Fruit fly (Drosophila melanogaster) whole organism, embryonic: ENCODE measurements around the gene mAChR-B.

ENCODE experiments used
- Asciz ChIP-seq: fragments of 200-800 bp; sonication (Bioruptor generic); optimal IDR thresholded peaks from 2 replicates; lab custom pipeline; 2017; ENCODE audit warnings: missing biosample characterization, mild to moderate bottlenecking, missing genetic modification characterization, missing genetic modification reagents
- BEAF-32 ChIP-seq: fragments of 200-800 bp; sonication (Bioruptor generic); optimal IDR thresholded peaks from 3 replicates; lab custom pipeline; 2017; ENCODE audit warnings: missing biosample characterization, missing genetic modification characterization, mild to moderate bottlenecking, moderate library complexity, missing genetic modification reagents
- Bdp1 ChIP-seq: fragments of 200-800 bp; sonication (Bioruptor generic); optimal IDR thresholded peaks from 3 replicates; lab custom pipeline; 2016; ENCODE audit warnings: missing biosample characterization, missing genetic modification characterization
- BtbVII ChIP-seq: fragments of 200-800 bp; sonication (Bioruptor generic); optimal IDR thresholded peaks from 3 replicates; lab custom pipeline; 2017; ENCODE audit warnings: missing biosample characterization, mild to moderate bottlenecking, missing genetic modification characterization
- CG11504 ChIP-seq: fragments of 200-800 bp; sonication (Bioruptor generic); optimal IDR thresholded peaks from 3 replicates; lab custom pipeline; 2019; ENCODE audit warnings: missing biosample characterization, mild to moderate bottlenecking, missing genetic modification characterization, moderate library complexity
- CG12155 ChIP-seq: fragments of 200-800 bp; sonication (Bioruptor generic); optimal IDR thresholded peaks from 3 replicates; lab custom pipeline; 2016; ENCODE audit warnings: missing biosample characterization, missing genetic modification characterization
- CG14014 ChIP-seq: fragments of 200-800 bp; sonication (Bioruptor generic); IDR thresholded peaks from 2 replicates; pipeline ENCODE4 v1.3.6; 2022; ENCODE audit warnings: missing biosample characterization, missing genetic modification characterization
- CG14667 ChIP-seq: fragments of 200-800 bp; sonication (Bioruptor generic); IDR thresholded peaks from 2 replicates; pipeline ENCODE4 v1.3.6; 2022; ENCODE audit warnings: missing biosample characterization, missing genetic modification characterization
- CG16863 ChIP-seq: fragments of 200-800 bp; sonication (Bioruptor generic); optimal IDR thresholded peaks from 3 replicates; lab custom pipeline; 2016; ENCODE audit warnings: missing biosample characterization, missing genetic modification characterization
- CG17361 ChIP-seq: fragments of 200-800 bp; sonication (Bioruptor generic); IDR thresholded peaks from 3 replicates; pipeline ENCODE4 v1.3.6; 2022; ENCODE audit warnings: missing biosample characterization, missing genetic modification characterization
- CG1832 ChIP-seq: fragments of 200-800 bp; sonication (Bioruptor generic); optimal IDR thresholded peaks from 2 replicates; lab custom pipeline; 2017; ENCODE audit warnings: missing biosample characterization, mild to moderate bottlenecking, missing genetic modification characterization, inconsistent platforms
- CG18476 ChIP-seq: fragments of 200-800 bp; sonication (Bioruptor generic); optimal IDR thresholded peaks from 2 replicates; lab custom pipeline; 2016; ENCODE audit warnings: missing biosample characterization, mild to moderate bottlenecking, missing genetic modification characterization
- CG30020 ChIP-seq: fragments of 200-800 bp; optimal IDR thresholded peaks from 2 replicates; lab custom pipeline; 2019; ENCODE audit warnings: missing biosample characterization, mild to moderate bottlenecking, missing genetic modification characterization, moderate library complexity
- CG31365 ChIP-seq: fragments of 200-800 bp; sonication (Bioruptor generic); optimal IDR thresholded peaks from 2 replicates; lab custom pipeline; 2018; ENCODE audit warnings: missing biosample characterization, mild to moderate bottlenecking, missing genetic modification characterization
- CG32772 ChIP-seq: fragments of 200-800 bp; sonication (Bioruptor generic); IDR thresholded peaks from 2 replicates; pipeline ENCODE4 v1.3.6; 2022; ENCODE audit warnings: missing biosample characterization, missing genetic modification characterization
- CG3407 ChIP-seq: fragments of 200-800 bp; sonication (Bioruptor generic); optimal IDR thresholded peaks from 2 replicates; lab custom pipeline; 2018; ENCODE audit warnings: missing biosample characterization, mild to moderate bottlenecking, missing genetic modification characterization
- CG4730 ChIP-seq: fragments of 200-800 bp; sonication (Bioruptor generic); IDR thresholded peaks from 2 replicates; pipeline ENCODE4 v1.3.6; 2022; ENCODE audit warnings: missing biosample characterization, missing genetic modification characterization
- CG6654 ChIP-seq: fragments of 200-800 bp; sonication (Bioruptor generic); optimal IDR thresholded peaks from 2 replicates; lab custom pipeline; 2017; ENCODE audit warnings: missing biosample characterization, mild to moderate bottlenecking, missing genetic modification characterization
- CG7963 ChIP-seq: fragments of 200-800 bp; sonication (Bioruptor generic); IDR thresholded peaks from 3 replicates; pipeline ENCODE4 v1.3.6; 2022; ENCODE audit warnings: missing biosample characterization, missing genetic modification characterization; ENCODE audit not compliant: partially characterized antibody
- CG8089 ChIP-seq: fragments of 200-800 bp; sonication (Bioruptor generic); optimal IDR thresholded peaks from 3 replicates; lab custom pipeline; 2016; ENCODE audit warnings: missing biosample characterization, missing genetic modification characterization
- Deaf1 ChIP-seq: fragments of 200-800 bp; optimal IDR thresholded peaks from 3 replicates; lab custom pipeline; 2019; ENCODE audit warnings: missing biosample characterization, mild to moderate bottlenecking, missing genetic modification characterization, moderate library complexity
- Elba2 ChIP-seq: fragments of 200-800 bp; sonication (Bioruptor generic); optimal IDR thresholded peaks from 3 replicates; lab custom pipeline; 2016; ENCODE audit warnings: missing biosample characterization, missing genetic modification characterization
- Fer2 ChIP-seq: fragments of 200-800 bp; sonication (Bioruptor generic); optimal IDR thresholded peaks from 2 replicates; lab custom pipeline; 2018; ENCODE audit warnings: missing biosample characterization, mild to moderate bottlenecking, missing genetic modification characterization, moderate library complexity
- HLH54F ChIP-seq: fragments of 200-800 bp; sonication (Bioruptor generic); optimal IDR thresholded peaks from 3 replicates; lab custom pipeline; 2016; ENCODE audit warnings: missing biosample characterization, missing genetic modification characterization
- MESR4 ChIP-seq: fragments of 200-800 bp; sonication (Bioruptor generic); optimal IDR thresholded peaks from 2 replicates; lab custom pipeline; 2018; ENCODE audit warnings: missing biosample characterization, mild to moderate bottlenecking, missing genetic modification characterization, moderate library complexity
- NFAT ChIP-seq: fragments of 200-800 bp; sonication (Bioruptor generic); IDR thresholded peaks from 2 replicates; pipeline ENCODE4 v1.3.6; 2022; ENCODE audit warnings: missing biosample characterization, missing genetic modification characterization
- NK7.1 ChIP-seq: fragments of 200-800 bp; sonication (Bioruptor generic); optimal IDR thresholded peaks from 3 replicates; lab custom pipeline; 2016; ENCODE audit warnings: missing biosample characterization, missing genetic modification characterization
- Neu2 ChIP-seq: fragments of 200-800 bp; sonication (Bioruptor generic); optimal IDR thresholded peaks from 3 replicates; lab custom pipeline; 2016; ENCODE audit warnings: missing biosample characterization, missing genetic modification characterization, borderline replicate concordance
- NfI ChIP-seq: fragments of 200-800 bp; sonication (Bioruptor generic); optimal IDR thresholded peaks from 3 replicates; lab custom pipeline; 2018; ENCODE audit warnings: missing biosample characterization, mild to moderate bottlenecking, missing genetic modification characterization, moderate library complexity
- Oaz ChIP-seq: fragments of 200-800 bp; sonication (Bioruptor generic); IDR thresholded peaks from 2 replicates; pipeline ENCODE4 v1.3.6; 2022; ENCODE audit warnings: missing biosample characterization, missing genetic modification characterization
- ac ChIP-seq: fragments of 200-800 bp; sonication (Bioruptor generic); optimal IDR thresholded peaks from 3 replicates; lab custom pipeline; 2017; ENCODE audit warnings: missing biosample characterization, mild to moderate bottlenecking, missing genetic modification characterization
- amos ChIP-seq: fragments of 200-800 bp; sonication (Bioruptor generic); IDR thresholded peaks from 2 replicates; pipeline ENCODE4 v1.3.6; 2022; ENCODE audit warnings: missing biosample characterization, missing genetic modification characterization; ENCODE audit not compliant: partially characterized antibody
- ash1 ChIP-seq: fragments of 200-800 bp; sonication (Bioruptor generic); optimal IDR thresholded peaks from 2 replicates; lab custom pipeline; 2018; ENCODE audit warnings: missing biosample characterization, mild to moderate bottlenecking, missing genetic modification characterization
- chm ChIP-seq: fragments of 200-800 bp; sonication (Bioruptor generic); IDR thresholded peaks from 2 replicates; pipeline ENCODE4 v1.3.6; 2022; ENCODE audit warnings: missing biosample characterization, missing genetic modification characterization
- croc ChIP-seq: fragments of 200-800 bp; sonication (Bioruptor generic); conservative IDR thresholded peaks from 3 replicates; pipeline ENCODE4 v1.3.6; 2022; ENCODE audit warnings: missing biosample characterization, missing genetic modification characterization
- eyg ChIP-seq: fragments of 200-800 bp; sonication (Bioruptor generic); optimal IDR thresholded peaks from 3 replicates; lab custom pipeline; 2016; ENCODE audit warnings: missing biosample characterization, missing genetic modification characterization
- gro ChIP-seq: fragments of 200-800 bp; sonication (Bioruptor generic); optimal IDR thresholded peaks from 2 replicates; lab custom pipeline; 2016; ENCODE audit warnings: missing biosample characterization, missing genetic modification characterization
- kah ChIP-seq: fragments of 200-800 bp; sonication (Bioruptor generic); optimal IDR thresholded peaks from 2 replicates; lab custom pipeline; 2018; ENCODE audit warnings: missing biosample characterization, mild to moderate bottlenecking, missing genetic modification characterization
- mld ChIP-seq: fragments of 200-800 bp; sonication (Bioruptor generic); IDR thresholded peaks from 3 replicates; pipeline ENCODE4 v1.3.6; 2022; ENCODE audit warnings: missing biosample characterization, missing genetic modification characterization; ENCODE audit not compliant: partially characterized antibody
- oc ChIP-seq: fragments of 200-800 bp; sonication (Bioruptor generic); optimal IDR thresholded peaks from 2 replicates; lab custom pipeline; 2018; ENCODE audit warnings: missing biosample characterization, mild to moderate bottlenecking, missing genetic modification characterization, moderate library complexity
- odd ChIP-seq: fragments of 200-800 bp; sonication (Bioruptor generic); optimal IDR thresholded peaks from 2 replicates; lab custom pipeline; 2017; ENCODE audit warnings: missing biosample characterization, mild to moderate bottlenecking, missing genetic modification characterization
- pnt ChIP-seq: fragments of 200-800 bp; sonication (Bioruptor generic); optimal IDR thresholded peaks from 3 replicates; lab custom pipeline; 2016; ENCODE audit warnings: missing biosample characterization, missing genetic modification characterization
- repo ChIP-seq: fragments of 200-800 bp; sonication (Bioruptor generic); optimal IDR thresholded peaks from 2 replicates; lab custom pipeline; 2016; ENCODE audit warnings: missing biosample characterization, missing genetic modification characterization
- sd ChIP-seq: fragments of 200-800 bp; sonication (Bioruptor generic); optimal IDR thresholded peaks from 3 replicates; lab custom pipeline; 2018; ENCODE audit warnings: missing biosample characterization, mild to moderate bottlenecking, missing genetic modification characterization, moderate library complexity
- ssp ChIP-seq: fragments of 200-800 bp; sonication (Bioruptor generic); IDR thresholded peaks from 2 replicates; pipeline ENCODE4 v1.3.6; 2022; ENCODE audit warnings: missing biosample characterization, missing genetic modification characterization
- tup ChIP-seq: fragments of 200-800 bp; sonication (Bioruptor generic); optimal IDR thresholded peaks from 2 replicates; lab custom pipeline; 2016; ENCODE audit warnings: missing biosample characterization, mild to moderate bottlenecking, missing genetic modification characterization, moderate library complexity
- vnd ChIP-seq: fragments of 200-800 bp; sonication (Bioruptor generic); IDR thresholded peaks from 3 replicates; pipeline ENCODE4 v1.3.6; 2022; ENCODE audit warnings: missing biosample characterization, missing genetic modification characterization; ENCODE audit not compliant: partially characterized antibody
- yki ChIP-seq: fragments of >200 bp; optimal IDR thresholded peaks from 3 replicates; lab custom pipeline; 2018

Gene mAChR-B

dm6 chr3R:8112880-8113832 is 54.1 kb downstream of the mAChR-B start (continued):
- TF ChIP-seq CG4730, result peak; percentile 39; the same call in 1 of the 2 replicates
- TF ChIP-seq eyg (GFP tag; lab: Kevin White, UChicago), result peak; percentile 68
- peak; percentile 70 for TF ChIP-seq BtbVII (GFP tag; lab: Kevin White, UChicago)
- no peak for TF ChIP-seq yki (lab: Kevin White, UChicago)
- 0 out of 3 replicates have a peak, but pooled peaks have one; percentile 17 for TF ChIP-seq vnd
- peak; percentile 42 for TF ChIP-seq CG8089 (GFP tag; lab: Kevin White, UChicago)
- peak; percentile 82 for TF ChIP-seq CG18476 (GFP tag; lab: Kevin White, UChicago)
- peak; percentile 52 for TF ChIP-seq CG14014 (GFP tag; lab: Robert Waterston, UW)
- TF ChIP-seq Asciz (GFP tag; lab: Kevin White, UChicago), result peak; percentile 76
- TF ChIP-seq CG31365 (tag; lab: Kevin White, UChicago), result peak; percentile 47
- TF ChIP-seq CG6654 (GFP tag; lab: Kevin White, UChicago), result peak; percentile 13
- TF ChIP-seq CG7963 (GFP tag; lab: Robert Waterston, UW), result no peak
- peak; percentile 90 for TF ChIP-seq CG17361
- peak; percentile 53 for TF ChIP-seq ac (GFP tag; lab: Kevin White, UChicago)
- no peak for TF ChIP-seq ash1 (GFP tag; lab: Kevin White, UChicago)
- peak; percentile 6; the same call in 1 of the 2 replicates for TF ChIP-seq NFAT (GFP tag; lab: Robert Waterston, UW)
- TF ChIP-seq CG3407 (GFP tag; lab: Kevin White, UChicago), result peak; percentile 71
- peak; percentile 57 for TF ChIP-seq NK7.1 (GFP tag; lab: Kevin White, UChicago)
- TF ChIP-seq gro (GFP tag; lab: Kevin White, UChicago), result peak; percentile 8
- TF ChIP-seq oc, result peak; percentile 22
- TF ChIP-seq Neu2 (GFP tag; lab: Kevin White, UChicago), result no peak
- TF ChIP-seq CG30020 (tag; lab: Kevin White, UChicago), result peak; percentile 20
- TF ChIP-seq Bdp1 (GFP tag; lab: Kevin White, UChicago), result peak; percentile 65
- TF ChIP-seq HLH54F, result peak; percentile 85
- TF ChIP-seq pnt (GFP tag; lab: Kevin White, UChicago), result peak; percentile 72
- TF ChIP-seq MESR4 (GFP tag; lab: Kevin White, UChicago), result no peak
- no peak for TF ChIP-seq mld (GFP tag; lab: Robert Waterston, UW)
- TF ChIP-seq Elba2, result no peak
- peak; percentile 18; the same call in 1 of the 2 replicates for TF ChIP-seq CG14667 (GFP tag; lab: Robert Waterston, UW)
- no peak for TF ChIP-seq amos (GFP tag; lab: Robert Waterston, UW)
- TF ChIP-seq kah, result peak; percentile 16
- peak; percentile 51; the same call in 1 of the 3 replicates for TF ChIP-seq croc (GFP tag; lab: Robert Waterston, UW)
- peak; percentile 85 for TF ChIP-seq CG11504 (tag; lab: Kevin White, UChicago)
- peak; percentile 77 for TF ChIP-seq odd
- TF ChIP-seq Deaf1 (tag; lab: Kevin White, UChicago), result peak; percentile 26
- TF ChIP-seq sd (tag; lab: Kevin White, UChicago), result peak; percentile 1
- peak; percentile 70 for TF ChIP-seq CG1832
- TF ChIP-seq ssp (GFP tag; lab: Robert Waterston, UW), result peak; percentile 48
- peak; percentile 61 for TF ChIP-seq chm (GFP tag; lab: Robert Waterston, UW)
- no peak for TF ChIP-seq BEAF-32 (GFP tag; lab: Kevin White, UChicago)
- TF ChIP-seq repo (GFP tag; lab: Kevin White, UChicago), result peak; percentile 45
- TF ChIP-seq CG12155 (GFP tag; lab: Kevin White, UChicago), result peak; percentile 58
- no peak for TF ChIP-seq CG32772
- TF ChIP-seq Oaz (GFP tag; lab: Robert Waterston, UW), result no peak
- peak; percentile 78 for TF ChIP-seq CG16863
- TF ChIP-seq Fer2 (tag; lab: Kevin White, UChicago), result peak; percentile 19
- TF ChIP-seq tup (GFP tag; lab: Kevin White, UChicago), result no peak
- TF ChIP-seq NfI (GFP tag; lab: Kevin White, UChicago), result peak; percentile 84
